Fruit fly (Drosophila melanogaster): ENCODE data around the gene ome.
A peak's percentile ranks its signal among the peaks of the same experiment; 100 is the strongest.

ome gene

DNA sequence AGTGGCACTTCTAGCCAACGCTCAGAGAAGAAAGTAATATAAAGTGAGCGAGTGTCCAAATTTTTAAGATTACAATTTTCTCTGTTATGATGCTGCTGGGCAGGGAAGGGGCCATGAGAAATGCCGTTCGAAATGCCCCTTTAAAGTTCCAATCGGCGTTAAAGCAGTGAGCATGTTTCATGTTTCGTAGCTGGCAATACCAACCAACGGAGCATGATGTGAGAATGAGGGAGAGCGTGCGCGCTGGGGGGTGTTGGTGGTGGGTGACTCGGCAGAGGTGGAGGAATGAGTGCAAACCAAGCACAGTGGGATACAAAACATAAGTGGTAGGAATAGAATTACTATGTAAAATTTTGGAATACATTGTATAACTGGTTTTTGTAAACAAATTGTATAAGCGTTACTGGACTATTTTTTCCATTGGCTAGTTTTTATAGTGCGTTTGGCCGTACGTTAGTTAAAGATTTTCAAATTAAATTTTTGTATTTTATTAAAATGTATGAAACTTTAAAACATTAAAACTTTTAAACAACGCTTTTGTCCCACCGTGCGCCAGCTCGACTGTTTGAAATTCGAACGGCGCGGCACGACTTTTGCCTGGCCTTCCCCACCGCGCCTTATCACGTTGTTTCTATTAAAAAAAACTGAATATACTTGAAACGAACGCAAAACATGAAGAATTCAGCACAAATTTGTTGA is 86.6 kb downstream of the ome start (continued):
- peak; percentile 99 for TF ChIP-seq Lim3 (GFP tag; IDR thresholded peaks at IDR 0.05)
- peak; percentile 100 for TF ChIP-seq CG9727 (GFP tag; optimal IDR thresholded peaks at IDR 0.05)
- peak; percentile 99 for TF ChIP-seq CG15601 (tag; optimal IDR thresholded peaks at IDR 0.05)
- peak; percentile 98 for TF ChIP-seq en (GFP tag; optimal IDR thresholded peaks at IDR 0.05)
- peak; percentile 100 for TF ChIP-seq Dbx (GFP tag; IDR thresholded peaks at IDR 0.05)
- TF ChIP-seq Dref (GFP tag; IDR thresholded peaks at IDR 0.05), result peak; percentile 54
- peak; percentile 100 for TF ChIP-seq CG17829 (tag; optimal IDR thresholded peaks at IDR 0.05)
- TF ChIP-seq Max (GFP tag; optimal IDR thresholded peaks at IDR 0.05), result peak; percentile 100
- TF ChIP-seq wor (GFP tag; IDR thresholded peaks at IDR 0.05), result peak; percentile 100
- no peak for TF ChIP-seq usp (GFP tag; optimal IDR thresholded peaks at IDR 0.05)
- peak; percentile 49; the same call in 1 of the 2 replicates for TF ChIP-seq sna (GFP tag; IDR thresholded peaks at IDR 0.05; ENCODE audit: partially characterized antibody)
- peak; percentile 100 for TF ChIP-seq CG3281 (GFP tag; optimal IDR thresholded peaks at IDR 0.05)
- TF ChIP-seq dati (GFP tag; IDR thresholded peaks at IDR 0.05), result peak; percentile 98
- TF ChIP-seq CG3995 (GFP tag; optimal IDR thresholded peaks at IDR 0.05), result peak; percentile 90
- TF ChIP-seq CkIIα-i1 (GFP tag; IDR thresholded peaks at IDR 0.05), result peak; percentile 98
- peak; percentile 97 for TF ChIP-seq TFAM (GFP tag; optimal IDR thresholded peaks at IDR 0.05)
- TF ChIP-seq tup (GFP tag; optimal IDR thresholded peaks at IDR 0.05), result peak; percentile 98
- peak; percentile 61 for TF ChIP-seq tna (GFP tag; IDR thresholded peaks at IDR 0.05; ENCODE audit: partially characterized antibody)
- TF ChIP-seq Doc2 (GFP tag; IDR thresholded peaks at IDR 0.05), result peak; percentile 99
- TF ChIP-seq CG33557 (GFP tag; optimal IDR thresholded peaks at IDR 0.05), result peak; percentile 100
- TF ChIP-seq CG34376 (GFP tag; optimal IDR thresholded peaks at IDR 0.05), result peak; percentile 100
- peak; percentile 100 for TF ChIP-seq CG15696 (tag; optimal IDR thresholded peaks at IDR 0.05)
- TF ChIP-seq schlank (tag; optimal IDR thresholded peaks at IDR 0.05), result peak; percentile 99
- TF ChIP-seq CG2199 (GFP tag; IDR thresholded peaks at IDR 0.05), result peak; percentile 96
- TF ChIP-seq cato (GFP tag; optimal IDR thresholded peaks at IDR 0.05; ENCODE audit: borderline replicate concordance), result peak; percentile 99
- peak; percentile 98 for TF ChIP-seq CG8944 (GFP tag; optimal IDR thresholded peaks at IDR 0.05)
- peak; percentile 96 for TF ChIP-seq sr (GFP tag; IDR thresholded peaks at IDR 0.05)
- peak; percentile 60 for TF ChIP-seq inv (GFP tag; IDR thresholded peaks at IDR 0.05; ENCODE audit: partially characterized antibody)
- TF ChIP-seq Xrp1 (GFP tag; IDR thresholded peaks at IDR 0.05), result peak; percentile 100
- TF ChIP-seq CG4360 (GFP tag; IDR thresholded peaks at IDR 0.05), result peak; percentile 88
- peak; percentile 99 for TF ChIP-seq NFAT (GFP tag; IDR thresholded peaks at IDR 0.05)
- TF ChIP-seq Dek (tag; optimal IDR thresholded peaks at IDR 0.05), result peak; percentile 100
- TF ChIP-seq Hr78 (GFP tag; optimal IDR thresholded peaks at IDR 0.05), result peak in 1 of 2 experiments; percentile 98
- TF ChIP-seq MBD-R2 (GFP tag; IDR thresholded peaks at IDR 0.05), result peak; percentile 100
- peak; percentile 99 for TF ChIP-seq Gug (GFP tag; IDR thresholded peaks at IDR 0.05)
- peak; percentile 100 for TF ChIP-seq tgo (GFP tag; IDR thresholded peaks at IDR 0.05)
- peak; percentile 100 for TF ChIP-seq dmrt99B (tag; optimal IDR thresholded peaks at IDR 0.05)
- TF ChIP-seq CG11247 (GFP tag; IDR thresholded peaks at IDR 0.05), result peak; percentile 99
- peak; percentile 52; the same call in 1 of the 3 replicates for TF ChIP-seq CG16813 (GFP tag; IDR thresholded peaks at IDR 0.05; ENCODE audit: partially characterized antibody)
- peak; percentile 95 for TF ChIP-seq CG17186 (GFP tag; optimal IDR thresholded peaks at IDR 0.05)
- TF ChIP-seq E2f2 (GFP tag; IDR thresholded peaks at IDR 0.05), result peak; percentile 95
- TF ChIP-seq CG7271 (tag; optimal IDR thresholded peaks at IDR 0.05), result peak; percentile 96
- TF ChIP-seq CG8924 (tag; optimal IDR thresholded peaks at IDR 0.05), result peak; percentile 100
- peak; percentile 100 for TF ChIP-seq lmd (GFP tag; IDR thresholded peaks at IDR 0.05)
- TF ChIP-seq Dad (GFP tag; optimal IDR thresholded peaks at IDR 0.05), result peak; percentile 99
- TF ChIP-seq CG11696 (GFP tag; IDR thresholded peaks at IDR 0.05), result peak; percentile 97
- peak; percentile 98 for TF ChIP-seq CG31388 (GFP tag; optimal IDR thresholded peaks at IDR 0.05)
- peak; percentile 100 for TF ChIP-seq CG3847 (GFP tag; IDR thresholded peaks at IDR 0.05)
- TF ChIP-seq CG17359 (tag; optimal IDR thresholded peaks at IDR 0.05), result peak; percentile 100

Measured in whole organism, embryonic.